Fruit fly (Drosophila melanogaster) whole organism, embryonic: ENCODE data around the gene CG13384.
A peak's percentile ranks its signal among the peaks of the same experiment; 100 is the strongest.

ENCODE experiments used
- Atf6 ChIP-seq: fragments of 200-800 bp; sonication (Bioruptor generic); IDR thresholded peaks from 2 replicates; pipeline ENCODE4 v1.3.6; 2022; ENCODE audit warnings: missing biosample characterization, missing genetic modification characterization
- Blimp-1 ChIP-seq: fragments of 200-800 bp; sonication (Bioruptor generic); optimal IDR thresholded peaks from 3 replicates; lab custom pipeline; 2018; ENCODE audit warnings: missing biosample characterization, missing genetic modification characterization, mild to moderate bottlenecking, moderate library complexity, missing genetic modification reagents
- BtbVII ChIP-seq: fragments of 200-800 bp; sonication (Bioruptor generic); optimal IDR thresholded peaks from 3 replicates; lab custom pipeline; 2017; ENCODE audit warnings: missing biosample characterization, mild to moderate bottlenecking, missing genetic modification characterization
- CG10267 ChIP-seq: fragments of 200-800 bp; sonication (Bioruptor generic); optimal IDR thresholded peaks from 2 replicates; lab custom pipeline; 2018; ENCODE audit warnings: missing biosample characterization, mild to moderate bottlenecking, missing genetic modification characterization, moderate library complexity
- CG17612 ChIP-seq: fragments of 200-800 bp; sonication (Bioruptor generic); IDR thresholded peaks from 2 replicates; pipeline ENCODE4 v1.3.6; 2022; ENCODE audit warnings: missing biosample characterization, missing genetic modification characterization
- CG18262 ChIP-seq: fragments of 200-800 bp; optimal IDR thresholded peaks from 3 replicates; lab custom pipeline; 2019; ENCODE audit warnings: missing biosample characterization, mild to moderate bottlenecking, missing genetic modification characterization, moderate library complexity
- CG2202 ChIP-seq: fragments of 200-800 bp; sonication (Bioruptor generic); optimal IDR thresholded peaks from 2 replicates; lab custom pipeline; 2018; ENCODE audit warnings: missing biosample characterization, mild to moderate bottlenecking, missing genetic modification characterization
- CG34224 ChIP-seq: fragments of 200-800 bp; sonication (Bioruptor generic); IDR thresholded peaks from 3 replicates; pipeline ENCODE4 v1.3.6; 2022; ENCODE audit warnings: missing biosample characterization, missing genetic modification characterization; ENCODE audit not compliant: partially characterized antibody
- CG3847 ChIP-seq: fragments of 200-800 bp; sonication (Bioruptor generic); IDR thresholded peaks from 2 replicates; pipeline ENCODE4 v1.3.6; 2022; ENCODE audit warnings: missing biosample characterization, missing genetic modification characterization
- CG4617 ChIP-seq: fragments of 200-800 bp; sonication (Bioruptor generic); optimal IDR thresholded peaks from 3 replicates; lab custom pipeline; 2016; ENCODE audit warnings: missing biosample characterization, missing genetic modification characterization, borderline replicate concordance
- CG5180 ChIP-seq: fragments of 200-800 bp; sonication (Bioruptor generic); optimal IDR thresholded peaks from 3 replicates; lab custom pipeline; 2017; ENCODE audit warnings: missing biosample characterization, missing genetic modification characterization, mild to moderate bottlenecking, moderate library complexity, missing genetic modification reagents
- CG6654 ChIP-seq: fragments of 200-800 bp; sonication (Bioruptor generic); optimal IDR thresholded peaks from 2 replicates; lab custom pipeline; 2017; ENCODE audit warnings: missing biosample characterization, mild to moderate bottlenecking, missing genetic modification characterization
- CG8478 ChIP-seq: fragments of >200 bp; optimal IDR thresholded peaks from 2 replicates; lab custom pipeline; 2018
- CG9727 ChIP-seq: fragments of 200-800 bp; sonication (Bioruptor generic); optimal IDR thresholded peaks from 3 replicates; lab custom pipeline; 2017; ENCODE audit warnings: missing biosample characterization, mild to moderate bottlenecking, missing genetic modification characterization
- CoRest ChIP-seq: fragments of 200-800 bp; sonication (Bioruptor generic); optimal IDR thresholded peaks from 3 replicates; lab custom pipeline; 2018; ENCODE audit warnings: missing biosample characterization, mild to moderate bottlenecking, missing genetic modification characterization, moderate library complexity
- Dbx ChIP-seq: fragments of 200-800 bp; sonication (Bioruptor generic); IDR thresholded peaks from 3 replicates; pipeline ENCODE4 v1.3.6; 2022; ENCODE audit warnings: missing biosample characterization, missing genetic modification characterization
- Dp ChIP-seq: fragments of 200-800 bp; sonication (Bioruptor generic); optimal IDR thresholded peaks from 2 replicates; lab custom pipeline; 2018; ENCODE audit warnings: missing biosample characterization, mild to moderate bottlenecking, missing genetic modification characterization, moderate library complexity
- E2f2 ChIP-seq: fragments of 200-800 bp; sonication (Bioruptor generic); IDR thresholded peaks from 2 replicates; pipeline ENCODE4 v1.3.6; 2022; ENCODE audit warnings: missing biosample characterization, missing genetic modification characterization
- ERR ChIP-seq: fragments of 200-800 bp; sonication (Bioruptor generic); optimal IDR thresholded peaks from 2 replicates; lab custom pipeline; 2016; ENCODE audit warnings: missing biosample characterization, missing genetic modification characterization
- HmgZ ChIP-seq: fragments of 200-800 bp; sonication (Bioruptor generic); optimal IDR thresholded peaks from 2 replicates; lab custom pipeline; 2018; ENCODE audit warnings: missing biosample characterization, mild to moderate bottlenecking, missing genetic modification characterization
- Hmr ChIP-seq: fragments of 200-800 bp; sonication (Bioruptor generic); optimal IDR thresholded peaks from 3 replicates; lab custom pipeline; 2017; ENCODE audit warnings: mild to moderate bottlenecking, missing biosample characterization, missing genetic modification reagents, missing genetic modification characterization
- Jarid2 ChIP-seq: fragments of 200-800 bp; sonication (Bioruptor generic); optimal IDR thresholded peaks from 3 replicates; lab custom pipeline; 2017; ENCODE audit warnings: mild to moderate bottlenecking, missing biosample characterization, missing genetic modification reagents, missing genetic modification characterization
- Lim3 ChIP-seq: fragments of 200-800 bp; sonication (Bioruptor generic); IDR thresholded peaks from 2 replicates; pipeline ENCODE4 v1.3.6; 2022; ENCODE audit warnings: missing biosample characterization, missing genetic modification characterization
- MBD-R2 ChIP-seq: fragments of 200-800 bp; sonication (Bioruptor generic); IDR thresholded peaks from 2 replicates; pipeline ENCODE4 v1.3.6; 2022; ENCODE audit warnings: missing biosample characterization, missing genetic modification characterization
- Max ChIP-seq: fragments of 200-800 bp; sonication (Bioruptor generic); optimal IDR thresholded peaks from 2 replicates; lab custom pipeline; 2016; ENCODE audit warnings: missing biosample characterization, mild to moderate bottlenecking, missing genetic modification characterization
- Scr ChIP-seq: fragments of 200-800 bp; sonication (Bioruptor generic); IDR thresholded peaks from 2 replicates; pipeline ENCODE4 v1.3.6; 2022; ENCODE audit warnings: missing biosample characterization, missing genetic modification characterization; ENCODE audit not compliant: partially characterized antibody
- YL-1 ChIP-seq: fragments of 200-800 bp; sonication (Bioruptor generic); optimal IDR thresholded peaks from 3 replicates; lab custom pipeline; 2017; ENCODE audit warnings: missing biosample characterization, mild to moderate bottlenecking, missing genetic modification characterization
- ato ChIP-seq: fragments of 200-800 bp; sonication (Bioruptor generic); IDR thresholded peaks from 2 replicates; pipeline ENCODE4 v1.3.6; 2022; ENCODE audit warnings: missing biosample characterization, missing genetic modification characterization; ENCODE audit not compliant: partially characterized antibody
- bowl ChIP-seq: fragments of 200-800 bp; sonication (Bioruptor generic); IDR thresholded peaks from 2 replicates; pipeline ENCODE4 v1.3.6; 2022; ENCODE audit warnings: missing biosample characterization, missing genetic modification characterization
- cas ChIP-seq: fragments of 200-800 bp; sonication (Bioruptor generic); IDR thresholded peaks from 2 replicates; pipeline ENCODE4 v1.3.6; 2022; ENCODE audit warnings: missing biosample characterization, missing genetic modification characterization
- dm ChIP-seq: fragments of 200-800 bp; sonication (Bioruptor generic); optimal IDR thresholded peaks from 3 replicates; lab custom pipeline; 2016; ENCODE audit warnings: missing biosample characterization, missing genetic modification characterization
- eyg ChIP-seq: fragments of 200-800 bp; sonication (Bioruptor generic); optimal IDR thresholded peaks from 3 replicates; lab custom pipeline; 2016; ENCODE audit warnings: missing biosample characterization, missing genetic modification characterization
- fd96Cb ChIP-seq: fragments of 200-800 bp; sonication (Bioruptor generic); optimal IDR thresholded peaks from 2 replicates; lab custom pipeline; 2018; ENCODE audit warnings: missing biosample characterization, mild to moderate bottlenecking, missing genetic modification characterization, moderate library complexity
- fu2 ChIP-seq: fragments of 200-800 bp; sonication (Bioruptor generic); optimal IDR thresholded peaks from 2 replicates; lab custom pipeline; 2016; ENCODE audit warnings: missing biosample characterization, missing genetic modification characterization
- gfzf ChIP-seq: fragments of 200-800 bp; sonication (Bioruptor generic); optimal IDR thresholded peaks from 2 replicates; lab custom pipeline; 2016; ENCODE audit warnings: missing biosample characterization, mild to moderate bottlenecking, missing genetic modification characterization, moderate library complexity
- lmd ChIP-seq: fragments of 200-800 bp; sonication (Bioruptor generic); IDR thresholded peaks from 2 replicates; pipeline ENCODE4 v1.3.6; 2022; ENCODE audit warnings: missing biosample characterization, missing genetic modification characterization
- pan ChIP-seq, 4 experiments: fragments of >200 bp in 3 of 4; fragments of 200-800 bp in 1 of 4; sonication (Bioruptor generic) in 1 of 4; optimal IDR thresholded peaks in 3 of 4; IDR thresholded peaks in 1 of 4; 2 replicates each; pipeline versions ENCODE4 v1.3.6 to Lab custom; 2017 to 2022; ENCODE audit warnings: missing biosample characterization in 2 of 4, missing genetic modification characterization in 2 of 4, mixed read lengths in 1 of 4
- pho ChIP-seq: fragments of 200-800 bp; sonication (Bioruptor generic); optimal IDR thresholded peaks from 2 replicates; lab custom pipeline; 2016; ENCODE audit warnings: missing biosample characterization, missing genetic modification characterization
- phol ChIP-seq: fragments of 200-800 bp; sonication (Bioruptor generic); optimal IDR thresholded peaks from 3 replicates; lab custom pipeline; 2018; ENCODE audit warnings: missing biosample characterization, mild to moderate bottlenecking, missing genetic modification characterization, moderate library complexity
- pzg ChIP-seq: fragments of 200-800 bp; sonication (Bioruptor generic); optimal IDR thresholded peaks from 3 replicates; lab custom pipeline; 2018; ENCODE audit warnings: missing biosample characterization, mild to moderate bottlenecking, missing genetic modification characterization, moderate library complexity
- repo ChIP-seq: fragments of 200-800 bp; sonication (Bioruptor generic); optimal IDR thresholded peaks from 2 replicates; lab custom pipeline; 2016; ENCODE audit warnings: missing biosample characterization, missing genetic modification characterization
- row ChIP-seq: fragments of 200-800 bp; sonication (Bioruptor generic); IDR thresholded peaks from 3 replicates; pipeline ENCODE4 v1.3.6; 2022; ENCODE audit warnings: missing biosample characterization, missing genetic modification characterization
- schlank ChIP-seq: fragments of 200-800 bp; sonication (Bioruptor generic); optimal IDR thresholded peaks from 2 replicates; lab custom pipeline; 2018; ENCODE audit warnings: missing biosample characterization, mild to moderate bottlenecking, missing genetic modification characterization
- scrt ChIP-seq: fragments of 200-800 bp; sonication (Bioruptor generic); optimal IDR thresholded peaks from 2 replicates; lab custom pipeline; 2018; ENCODE audit warnings: missing biosample characterization, mild to moderate bottlenecking, missing genetic modification characterization, moderate library complexity
- slou ChIP-seq: fragments of 200-800 bp; sonication (Bioruptor generic); optimal IDR thresholded peaks from 3 replicates; lab custom pipeline; 2016; ENCODE audit warnings: missing biosample characterization, missing genetic modification characterization
- sob ChIP-seq: fragments of 200-800 bp; sonication (Bioruptor generic); IDR thresholded peaks from 2 replicates; pipeline ENCODE4 v1.3.6; 2022; ENCODE audit warnings: missing biosample characterization, missing genetic modification characterization
- zfh1 ChIP-seq: fragments of 200-800 bp; sonication (Bioruptor generic); IDR thresholded peaks from 3 replicates; pipeline ENCODE4 v1.3.6; 2022; ENCODE audit warnings: missing biosample characterization, missing genetic modification characterization

Gene CG13384

DNA sequence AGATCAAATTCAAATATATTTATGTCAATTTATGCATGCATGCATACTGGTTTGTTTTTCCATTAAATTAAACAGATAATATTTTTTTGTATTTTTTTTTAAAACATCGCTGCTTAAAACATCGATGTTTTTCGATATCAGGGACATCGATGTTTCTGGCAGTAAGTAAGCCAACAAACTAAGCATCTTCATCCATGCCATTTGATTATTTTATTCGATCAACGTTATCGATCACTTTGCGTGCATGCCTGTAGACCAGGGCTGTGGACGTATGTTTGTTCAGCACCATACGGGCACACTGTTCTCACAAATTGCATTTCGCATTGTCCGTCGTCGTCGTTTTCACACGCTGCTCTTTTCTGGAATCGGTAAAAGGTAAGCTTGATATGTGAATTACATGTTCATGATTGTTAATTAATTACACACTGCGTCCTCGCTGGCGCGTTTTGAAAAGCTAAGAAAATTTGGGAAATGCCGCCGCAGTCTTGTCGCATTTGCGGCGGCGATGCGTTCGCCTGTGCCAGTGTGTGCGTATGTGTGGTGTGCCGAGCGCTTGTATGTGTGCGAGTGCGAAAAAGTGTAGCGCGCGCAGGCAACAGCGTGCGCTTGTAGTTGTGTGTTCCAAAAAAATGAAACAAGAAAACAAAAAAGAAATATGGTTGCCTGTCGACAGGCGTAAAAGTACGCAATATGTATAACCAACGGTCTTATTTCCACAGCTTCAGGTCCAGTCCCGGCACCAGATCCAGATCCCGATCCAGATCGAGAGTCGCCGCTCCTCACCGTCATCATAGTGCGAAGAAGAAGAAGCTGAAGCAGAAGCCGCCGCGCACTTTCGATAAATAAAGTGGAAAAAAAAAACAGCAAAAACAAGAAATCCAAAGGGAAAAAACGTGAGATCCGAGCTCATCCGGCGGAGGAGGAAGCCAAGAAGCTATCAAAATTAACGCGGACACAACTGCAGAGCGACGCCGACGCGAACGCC, 19.3 kb downstream of the CG13384 start, which contains the start of gene emb (continued):
- peak; percentile 49 for TF ChIP-seq Max (GFP tag; lab: Kevin White, UChicago)
- TF ChIP-seq CG6654 (GFP tag; lab: Kevin White, UChicago) = no peak
- peak; percentile 39; the same call in 1 of the 2 replicates for TF ChIP-seq Atf6 (GFP tag; lab: Robert Waterston, UW)
- peak; percentile 69 for TF ChIP-seq gfzf
- no peak for TF ChIP-seq Lim3 (GFP tag; lab: Robert Waterston, UW)
- TF ChIP-seq row (GFP tag; lab: Robert Waterston, UW) = peak; percentile 76
- peak; percentile 97 for TF ChIP-seq pzg (GFP tag; lab: Kevin White, UChicago)
- peak; percentile 36; the same call in 1 of the 3 replicates for TF ChIP-seq zfh1 (GFP tag; lab: Robert Waterston, UW)
- peak; percentile 2 for TF ChIP-seq slou
- peak; percentile 57; the same call in 1 of the 2 replicates for TF ChIP-seq sob (GFP tag; lab: Robert Waterston, UW)
- peak; percentile 18; the same call in 1 of the 2 replicates for TF ChIP-seq cas (GFP tag; lab: Robert Waterston, UW)
- TF ChIP-seq scrt (GFP tag; lab: Kevin White, UChicago) = no peak
- TF ChIP-seq Hmr (GFP tag; lab: Kevin White, UChicago) = peak; percentile 80
- peak; percentile 95 for TF ChIP-seq CG34224 (GFP tag; lab: Robert Waterston, UW)
- peak; percentile 68 for TF ChIP-seq phol (tag; lab: Kevin White, UChicago)
- TF ChIP-seq CoRest (tag; lab: Kevin White, UChicago) = no peak
- TF ChIP-seq Dbx (GFP tag; lab: Robert Waterston, UW) = 0 out of 3 replicates have a peak, but pooled peaks have one; percentile 57
- TF ChIP-seq CG10267 (tag; lab: Kevin White, UChicago) = peak; percentile 74
- TF ChIP-seq CG3847 (GFP tag; lab: Robert Waterston, UW) = peak; percentile 59
- peak; percentile 19 for TF ChIP-seq repo (GFP tag; lab: Kevin White, UChicago)
- TF ChIP-seq MBD-R2 (GFP tag; lab: Robert Waterston, UW) = peak; percentile 69
- TF ChIP-seq Blimp-1 (GFP tag; lab: Kevin White, UChicago) = no peak
- TF ChIP-seq CG5180 (GFP tag; lab: Kevin White, UChicago) = peak; percentile 94
- TF ChIP-seq pho (GFP tag; lab: Kevin White, UChicago) = peak; percentile 65
- TF ChIP-seq CG17612 (GFP tag; lab: Robert Waterston, UW) = no peak
- peak; percentile 11 for TF ChIP-seq CG2202 (tag; lab: Kevin White, UChicago)
- peak; percentile 66 for TF ChIP-seq HmgZ (tag; lab: Kevin White, UChicago)
- TF ChIP-seq CG9727 (GFP tag; lab: Kevin White, UChicago) = peak; percentile 66
- no peak for TF ChIP-seq Jarid2
- TF ChIP-seq CG18262 (tag; lab: Kevin White, UChicago) = peak; percentile 42
- peak; percentile 65 for TF ChIP-seq Dp (GFP tag; lab: Kevin White, UChicago)
- no peak for TF ChIP-seq BtbVII (GFP tag; lab: Kevin White, UChicago)
- TF ChIP-seq CG4617 (GFP tag; lab: Kevin White, UChicago) = peak; percentile 61
- TF ChIP-seq eyg (GFP tag; lab: Kevin White, UChicago) = peak; percentile 29
- TF ChIP-seq E2f2 (GFP tag; lab: Robert Waterston, UW) = peak; percentile 62; the same call in 1 of the 2 replicates
- TF ChIP-seq Scr (GFP tag; lab: Robert Waterston, UW) = peak; percentile 94
- TF ChIP-seq CG8478 (lab: Kevin White, UChicago) = peak; percentile 85
- peak; percentile 21; the same call in 1 of the 2 replicates for TF ChIP-seq lmd (GFP tag; lab: Robert Waterston, UW)
- peak; percentile 64 for TF ChIP-seq fu2
- no peak for TF ChIP-seq schlank (tag; lab: Kevin White, UChicago)
- peak; percentile 83 for TF ChIP-seq dm
- peak; percentile 85 for TF ChIP-seq YL-1
- no peak for TF ChIP-seq bowl (GFP tag; lab: Robert Waterston, UW)
- no peak for TF ChIP-seq pan (optimal IDR thresholded peaks at IDR 0.05; lab: Kevin White, UChicago)
- peak in 1 of 2 experiments; percentile 42 for TF ChIP-seq pan (GFP tag; optimal IDR thresholded peaks at IDR 0.05 in 1 of 2, IDR thresholded peaks at IDR 0.05 in 1 of 2)
- TF ChIP-seq ERR (GFP tag; lab: Kevin White, UChicago) = no peak
- TF ChIP-seq fd96Cb (tag; lab: Kevin White, UChicago) = peak; percentile 7
- peak; percentile 99 for TF ChIP-seq ato (GFP tag; lab: Robert Waterston, UW)
